Fruit fly (Drosophila melanogaster): Measurements from ENCODE around the gene Dad1.

dm6 chr2L:8433512-8433911 is 49.6 kb upstream of the Dad1 start, which contains the start of gene grk:
- no peak for TF ChIP-seq CG14711 (tag; optimal IDR thresholded peaks at IDR 0.05)
- TF ChIP-seq pad (GFP tag; optimal IDR thresholded peaks at IDR 0.05): peak; percentile 47
- no peak for TF ChIP-seq bab1 (GFP tag; optimal IDR thresholded peaks at IDR 0.05)
